Fruit fly (Drosophila melanogaster) whole organism, wandering third instar larva: Measurements from ENCODE around the gene MED25.

Source experiments
- CrebA ChIP-seq: fragments of 200-800 bp; sonication (Bioruptor generic); optimal IDR thresholded peaks from 2 replicates; lab custom pipeline; 2016; ENCODE audit warnings: missing biosample characterization, mild to moderate bottlenecking, missing genetic modification characterization, borderline replicate concordance
- Dfd ChIP-seq: fragments of >200 bp; optimal IDR thresholded peaks from 2 replicates; lab custom pipeline; 2017; ENCODE audit warnings: missing biosample characterization, missing genetic modification characterization
- Dif ChIP-seq: fragments of 200-275, 200-300 bp; sonication (Bioruptor generic); optimal IDR thresholded peaks from 2 replicates; lab custom pipeline; 2018; ENCODE audit warnings: missing biosample characterization, missing genetic modification characterization; ENCODE audit not compliant: partially characterized antibody
- Hnf4 ChIP-seq: fragments of 200-800 bp; sonication (Bioruptor generic); optimal IDR thresholded peaks from 2 replicates; lab custom pipeline; 2016; ENCODE audit warnings: missing biosample characterization, mild to moderate bottlenecking, missing genetic modification characterization
- Myc ChIP-seq: fragments of >200 bp; optimal IDR thresholded peaks from 2 replicates; lab custom pipeline; 2017
- sage ChIP-seq: fragments of 200-800 bp; sonication (Bioruptor generic); optimal IDR thresholded peaks from 2 replicates; lab custom pipeline; 2016; ENCODE audit warnings: missing biosample characterization, mild to moderate bottlenecking, missing genetic modification characterization
- sv ChIP-seq: fragments of 200-800 bp; sonication (Bioruptor generic); optimal IDR thresholded peaks from 3 replicates; lab custom pipeline; 2016; ENCODE audit warnings: missing biosample characterization, missing genetic modification characterization

- TF ChIP-seq Dif (GFP tag; lab: Kevin White, UChicago) (no peak), sv (GFP tag; lab: Kevin White, UChicago) (no peak), CrebA (GFP tag; lab: Kevin White, UChicago) (no peak), Dfd (GFP tag; lab: Kevin White, UChicago) (no peak), sage (GFP tag; lab: Kevin White, UChicago) (no peak), Hnf4 (no peak), Myc (no peak)
These were observed 12.3 kb upstream of the MED25 start for dm6 chr3R:19996433-19996832.
